Worm (Caenorhabditis elegans) whole organism, L4 larva: ENCODE measurements around the gene acd-4.

ENCODE experiments used
- F10B5.3 ChIP-seq: sonication (generic microtip); optimal IDR thresholded peaks from 2 replicates; lab custom pipeline; 2016; ENCODE audit warnings: mild to moderate bottlenecking, missing genetic modification characterization, missing compliant biosample characterization
- F26F4.8 ChIP-seq: fragments of 200-800 bp; sonication (Bioruptor generic); conservative IDR thresholded peaks from 2 replicates; pipeline ENCODE4 v1.3.6; 2022; ENCODE audit warnings: missing genetic modification characterization, missing compliant biosample characterization
- F44E2.7 ChIP-seq: fragments of 200-800 bp; sonication (Bioruptor generic); IDR thresholded peaks from 2 replicates; pipeline ENCODE4 v2.1.2; 2022; ENCODE audit warnings: missing genetic modification characterization, missing compliant biosample characterization
- F49E8.2 ChIP-seq: sonication (generic microtip); optimal IDR thresholded peaks from 2 replicates; lab custom pipeline; 2016; ENCODE audit warnings: missing compliant biosample characterization, mild to moderate bottlenecking, missing genetic modification characterization, borderline replicate concordance
- T20F7.1 ChIP-seq: fragments of 200-800 bp; sonication (Bioruptor generic); optimal IDR thresholded peaks from 2 replicates; lab custom pipeline; 2018; ENCODE audit warnings: mild to moderate bottlenecking, missing genetic modification characterization, missing compliant biosample characterization
- T26A8.4 ChIP-seq: fragments of 200-800 bp; sonication (Bioruptor generic); IDR thresholded peaks from 2 replicates; pipeline ENCODE4 v1.3.6; 2022; ENCODE audit warnings: missing genetic modification characterization, missing compliant biosample characterization
- Y48G9A.11 ChIP-seq: fragments of 200-800 bp; sonication (Bioruptor generic); IDR thresholded peaks from 2 replicates; pipeline ENCODE4 v1.3.6; 2022; ENCODE audit warnings: missing genetic modification reagents, missing genetic modification characterization, missing compliant biosample characterization
- ZK546.5 ChIP-seq, 2 experiments: sonication (generic microtip); optimal IDR thresholded peaks; 2 replicates each; lab custom pipeline; 2017; ENCODE audit warnings: missing biosample characterization in 2 of 2, missing genetic modification characterization in 2 of 2
- ama-1 ChIP-seq: fragments of 150-350 bp; optimal IDR thresholded peaks from 2 replicates; lab custom pipeline; 2014; ENCODE audit warnings: inconsistent platforms, mixed read lengths
- arid-1 ChIP-seq: fragments of 200-800 bp; sonication (Bioruptor generic); conservative IDR thresholded peaks from 2 replicates; pipeline ENCODE4 v1.3.6; 2022; ENCODE audit warnings: missing genetic modification reagents, missing genetic modification characterization, missing compliant biosample characterization
- attf-4 ChIP-seq: sonication (generic microtip); optimal IDR thresholded peaks from 3 replicates; lab custom pipeline; 2017; ENCODE audit warnings: missing biosample characterization, missing genetic modification characterization
- ceh-20 ChIP-seq: fragments of 200-800 bp; sonication (Bioruptor generic); IDR thresholded peaks from 2 replicates; pipeline ENCODE4 v1.3.6; 2022; ENCODE audit warnings: missing genetic modification reagents, missing genetic modification characterization, missing compliant biosample characterization
- ceh-62 ChIP-seq: sonication (generic microtip); optimal IDR thresholded peaks from 2 replicates; lab custom pipeline; 2017; ENCODE audit warnings: missing biosample characterization, missing genetic modification characterization
- ces-1 ChIP-seq: fragments of 150-350 bp; sonication (generic microtip); optimal IDR thresholded peaks from 4 replicates; lab custom pipeline; 2014; ENCODE audit warnings: missing biosample characterization, missing genetic modification reagents, missing genetic modification characterization
- cey-2 ChIP-seq: sonication (generic microtip); optimal IDR thresholded peaks from 3 replicates; lab custom pipeline; 2017; ENCODE audit warnings: missing genetic modification characterization, mild to moderate bottlenecking, missing compliant biosample characterization, antibody characterized with exemption, borderline replicate concordance; ENCODE audit not compliant: insufficient read depth
- ctbp-1 ChIP-seq: fragments of 200-800 bp; sonication (Bioruptor generic); IDR thresholded peaks from 2 replicates; pipeline ENCODE4 v1.3.6; 2022; ENCODE audit warnings: missing genetic modification reagents, missing genetic modification characterization, missing compliant biosample characterization
- daf-16 ChIP-seq, 3 experiments: sonication (generic microtip); optimal IDR thresholded peaks; 2 replicates each; lab custom pipeline; 2016 to 2017; ENCODE audit warnings: missing genetic modification characterization in 3 of 3, missing genetic modification reagents in 3 of 3, mild to moderate bottlenecking in 2 of 3, missing compliant biosample characterization in 2 of 3, missing biosample characterization in 1 of 3, moderate library complexity in 1 of 3
- dve-1 ChIP-seq: sonication (generic microtip); optimal IDR thresholded peaks from 2 replicates; lab custom pipeline; 2017; ENCODE audit warnings: antibody characterized with exemption, mild to moderate bottlenecking, missing genetic modification characterization, missing compliant biosample characterization; ENCODE audit not compliant: insufficient read depth
- egl-27 ChIP-seq: sonication (generic microtip); optimal IDR thresholded peaks from 3 replicates; lab custom pipeline; 2017; ENCODE audit warnings: missing biosample characterization, missing genetic modification reagents, missing genetic modification characterization
- fkh-10 ChIP-seq: fragments of 150-350 bp; optimal IDR thresholded peaks from 2 replicates; lab custom pipeline; 2014; ENCODE audit warnings: missing biosample characterization, missing genetic modification reagents, missing genetic modification characterization
- hif-1 ChIP-seq, 2 experiments: sonication (generic microtip); optimal IDR thresholded peaks; 2 replicates each; lab custom pipeline; 2016 to 2017; ENCODE audit warnings: missing compliant biosample characterization in 2 of 2, missing genetic modification characterization in 2 of 2, missing genetic modification reagents in 2 of 2, missing genotype in 2 of 2, mild to moderate bottlenecking in 1 of 2
- hmg-1.1 ChIP-seq: fragments of 200-800 bp; sonication (Bioruptor generic); IDR thresholded peaks from 2 replicates; pipeline ENCODE4 v1.3.6; 2022; ENCODE audit warnings: missing genetic modification reagents, missing genetic modification characterization, missing compliant biosample characterization
- lim-7 ChIP-seq: fragments of 200-800 bp; sonication (Bioruptor generic); IDR thresholded peaks from 2 replicates; pipeline ENCODE4 v1.3.6; 2022; ENCODE audit warnings: missing genetic modification characterization, missing compliant biosample characterization
- lin-13 ChIP-seq: fragments of 150-350 bp; optimal IDR thresholded peaks from 2 replicates; lab custom pipeline; 2014; ENCODE audit warnings: missing biosample characterization, missing genetic modification reagents, missing genetic modification characterization
- lsy-2 ChIP-seq, 2 experiments: fragments of 150-350 bp in 1 of 2; sonication (generic microtip) in 1 of 2; optimal IDR thresholded peaks; 2 replicates each; lab custom pipeline; 2014 to 2017; ENCODE audit warnings: missing biosample characterization in 2 of 2, missing genetic modification characterization in 2 of 2
- madf-5 ChIP-seq, 2 experiments: fragments of 200-800 bp; sonication (Bioruptor generic); IDR thresholded peaks; 2 replicates each; pipeline ENCODE4 v1.3.6; 2022; ENCODE audit warnings: missing compliant biosample characterization in 2 of 2, missing genetic modification characterization in 2 of 2
- madf-9 ChIP-seq: fragments of 200-800 bp; sonication (Bioruptor generic); conservative IDR thresholded peaks from 2 replicates; pipeline ENCODE4 v1.3.6; 2022; ENCODE audit warnings: missing genetic modification reagents, missing genetic modification characterization, missing compliant biosample characterization
- mdl-1 ChIP-seq, 2 experiments: fragments of 150-350 bp in 1 of 2; sonication (generic microtip) in 1 of 2; optimal IDR thresholded peaks; 2 replicates each; lab custom pipeline; 2014 to 2017; ENCODE audit warnings: missing biosample characterization in 2 of 2, missing genetic modification characterization in 2 of 2
- mep-1 ChIP-seq: fragments of 150-350 bp; sonication (generic microtip); optimal IDR thresholded peaks from 3 replicates; lab custom pipeline; 2014; ENCODE audit warnings: missing biosample characterization, missing genetic modification characterization
- mes-2 ChIP-seq: sonication (generic microtip); optimal IDR thresholded peaks from 2 replicates; lab custom pipeline; 2016; ENCODE audit warnings: missing genotype, mild to moderate bottlenecking, missing genetic modification characterization, missing compliant biosample characterization; ENCODE audit not compliant: poor library complexity, severe bottlenecking
- mxl-2 ChIP-seq: fragments of 200-800 bp; sonication (Bioruptor generic); conservative IDR thresholded peaks from 2 replicates; pipeline ENCODE4 v1.3.6; 2022; ENCODE audit warnings: missing genetic modification reagents, missing genetic modification characterization, missing compliant biosample characterization
- nhr-10 ChIP-seq: fragments of 150-350 bp; optimal IDR thresholded peaks from 2 replicates; lab custom pipeline; 2014; ENCODE audit warnings: missing biosample characterization, missing genetic modification characterization
- nhr-111 ChIP-seq: fragments of 200-800 bp; sonication (Bioruptor generic); optimal IDR thresholded peaks from 2 replicates; lab custom pipeline; 2018; ENCODE audit warnings: mild to moderate bottlenecking, missing genetic modification characterization, missing compliant biosample characterization
- nhr-237 ChIP-seq: sonication (generic microtip); optimal IDR thresholded peaks from 2 replicates; lab custom pipeline; 2017; ENCODE audit warnings: missing biosample characterization, missing genetic modification characterization
- nhr-25 ChIP-seq: sonication (generic microtip); optimal IDR thresholded peaks from 2 replicates; lab custom pipeline; 2017; ENCODE audit warnings: missing genetic modification characterization, mild to moderate bottlenecking, missing compliant biosample characterization, antibody characterized with exemption, moderate library complexity, borderline replicate concordance; ENCODE audit not compliant: insufficient read depth
- nhr-41 ChIP-seq: fragments of 200-800 bp; sonication (Bioruptor generic); IDR thresholded peaks from 2 replicates; pipeline ENCODE4 v1.3.6; 2022; ENCODE audit warnings: missing genetic modification reagents, missing genetic modification characterization, missing compliant biosample characterization
- nhr-48 ChIP-seq: sonication (generic microtip); optimal IDR thresholded peaks from 2 replicates; lab custom pipeline; 2016; ENCODE audit warnings: mild to moderate bottlenecking, missing genetic modification characterization, missing compliant biosample characterization
- nhr-6 ChIP-seq: fragments of 150-350 bp; optimal IDR thresholded peaks from 2 replicates; lab custom pipeline; 2014; ENCODE audit warnings: missing biosample characterization, missing genetic modification characterization
- nhr-77 ChIP-seq: fragments of 150-350 bp; optimal IDR thresholded peaks from 2 replicates; lab custom pipeline; 2014; ENCODE audit warnings: missing biosample characterization, missing genetic modification characterization
- pha-4 ChIP-seq, 2 experiments: fragments of 150-350 bp in 1 of 2; fragments of 200-800 bp in 1 of 2; sonication (Bioruptor generic) in 1 of 2; IDR thresholded peaks in 1 of 2; optimal IDR thresholded peaks in 1 of 2; 2 replicates each; pipeline versions ENCODE4 v1.3.6 to Lab custom; 2014 to 2022; ENCODE audit warnings: missing genetic modification characterization in 2 of 2, missing genetic modification reagents in 2 of 2, missing biosample characterization in 1 of 2, missing compliant biosample characterization in 1 of 2
- pqm-1 ChIP-seq: sonication (generic microtip); optimal IDR thresholded peaks from 2 replicates; lab custom pipeline; 2017; ENCODE audit warnings: missing biosample characterization, missing genetic modification characterization
- rbr-2 ChIP-seq: sonication (generic microtip); optimal IDR thresholded peaks from 2 replicates; lab custom pipeline; 2016; ENCODE audit warnings: missing genotype, missing genetic modification characterization, missing compliant biosample characterization
- set-16 ChIP-seq: fragments of 200-800 bp; sonication (Bioruptor generic); IDR thresholded peaks from 2 replicates; pipeline ENCODE4 v1.3.6; 2022; ENCODE audit warnings: missing genetic modification reagents, missing genetic modification characterization, missing compliant biosample characterization
- spr-3 ChIP-seq: fragments of 200-800 bp; sonication (Bioruptor generic); optimal IDR thresholded peaks from 2 replicates; lab custom pipeline; 2018; ENCODE audit warnings: mild to moderate bottlenecking, missing genetic modification characterization, missing compliant biosample characterization
- unc-39 ChIP-seq: sonication (generic microtip); optimal IDR thresholded peaks from 2 replicates; lab custom pipeline; 2017; ENCODE audit warnings: missing biosample characterization, missing genetic modification characterization
- zag-1 ChIP-seq: fragments of 150-350 bp; optimal IDR thresholded peaks from 2 replicates; lab custom pipeline; 2014; ENCODE audit warnings: missing biosample characterization, missing genetic modification characterization
- zfp-2 ChIP-seq: sonication (generic microtip); optimal IDR thresholded peaks from 2 replicates; lab custom pipeline; 2016; ENCODE audit warnings: mild to moderate bottlenecking, missing genetic modification characterization, missing compliant biosample characterization
- zip-2 ChIP-seq: fragments of 150-350 bp; optimal IDR thresholded peaks from 2 replicates; lab custom pipeline; 2014; ENCODE audit warnings: missing biosample characterization, missing genetic modification characterization

Gene acd-4

ce11 chrV:8606099-8606696 lies 31.8 kb upstream of the acd-4 start, which contains the start of gene vps-60 (continued):
- TF ChIP-seq hif-1 (tag; optimal IDR thresholded peaks at IDR 0.05; lab: Kevin White, UChicago) (peak; percentile 37 to 88), zip-2 (peak; percentile 60), ama-1 (peak; percentile 50), ceh-20 (GFP tag; lab: Robert Waterston, UW) (peak; percentile 89), daf-16 (GFP tag; optimal IDR thresholded peaks at IDR 0.05; lab: Kevin White, UChicago) (peak; percentile 26 to 53), daf-16 (tag; optimal IDR thresholded peaks at IDR 0.05; lab: Kevin White, UChicago) (peak; percentile 91), T26A8.4 (GFP tag; lab: Robert Waterston, UW) (peak; percentile 85), nhr-77 (tag; lab: Kevin White, UChicago) (peak; percentile 95), lin-13 (GFP tag; lab: Kevin White, UChicago) (peak; percentile 81), Y48G9A.11 (GFP tag; lab: Robert Waterston, UW) (peak; percentile 54; the same call in 1 of the 2 replicates), nhr-41 (GFP tag; lab: Robert Waterston, UW) (0 out of 2 replicates have a peak, but pooled peaks have one; percentile 29), nhr-111 (GFP tag; lab: Kevin White, UChicago) (no peak), set-16 (GFP tag; lab: Robert Waterston, UW) (peak; percentile 84), mep-1 (tag; lab: Kevin White, UChicago) (peak; percentile 95), mes-2 (tag; lab: Kevin White, UChicago) (peak; percentile 91), nhr-6 (tag; lab: Kevin White, UChicago) (peak; percentile 97), pha-4 (GFP tag; IDR thresholded peaks at IDR 0.05; lab: Robert Waterston, UW) (peak; percentile 92), pha-4 (tag; optimal IDR thresholded peaks at IDR 0.05; lab: Kevin White, UChicago) (no peak), lim-7 (GFP tag; lab: Robert Waterston, UW) (0 out of 2 replicates have a peak, but pooled peaks have one; percentile 26), F26F4.8 (no peak), zag-1 (no peak), pqm-1 (tag; lab: Kevin White, UChicago) (peak; percentile 23), zfp-2 (tag; lab: Kevin White, UChicago) (peak; percentile 70), lsy-2 (tag; optimal IDR thresholded peaks at IDR 0.05; lab: Kevin White, UChicago) (peak; percentile 43 to 92), madf-5 (GFP tag; IDR thresholded peaks at IDR 0.05; lab: Robert Waterston, UW) (no peak), spr-3 (GFP tag; lab: Kevin White, UChicago) (no peak), egl-27 (tag; lab: Kevin White, UChicago) (no peak), ctbp-1 (GFP tag; lab: Robert Waterston, UW) (peak; percentile 86), ZK546.5 (tag; optimal IDR thresholded peaks at IDR 0.05; lab: Kevin White, UChicago) (no peak), F44E2.7 (GFP tag; lab: Robert Waterston, UW) (no peak), nhr-237 (no peak), dve-1 (tag; lab: Kevin White, UChicago) (peak; percentile 98), F10B5.3 (tag; lab: Kevin White, UChicago) (no peak), hmg-1.1 (GFP tag; lab: Robert Waterston, UW) (peak; percentile 92), unc-39 (tag; lab: Kevin White, UChicago) (no peak), nhr-48 (peak; percentile 90), nhr-10 (peak; percentile 86), F49E8.2 (tag; lab: Kevin White, UChicago) (no peak), rbr-2 (tag; lab: Kevin White, UChicago) (peak; percentile 93), T20F7.1 (GFP tag; lab: Kevin White, UChicago) (peak; percentile 84), cey-2 (tag; lab: Kevin White, UChicago) (peak; percentile 21), fkh-10 (peak; percentile 74), madf-9 (GFP tag; lab: Robert Waterston, UW) (peak; percentile 91), nhr-25 (peak; percentile 94), attf-4 (tag; lab: Kevin White, UChicago) (no peak), arid-1 (GFP tag; lab: Robert Waterston, UW) (peak; percentile 85), ces-1 (GFP tag; lab: Kevin White, UChicago) (peak; percentile 35), mdl-1 (tag; optimal IDR thresholded peaks at IDR 0.05; lab: Kevin White, UChicago) (peak; percentile 17 to 84), ceh-62 (tag; lab: Kevin White, UChicago) (no peak), mxl-2 (GFP tag; lab: Robert Waterston, UW) (0 out of 2 replicates have a peak, but pooled peaks have one; percentile 15)
